Fruit fly (Drosophila melanogaster) whole organism, embryonic: ENCODE data around the gene CG2854.

Experiments
- BtbVII ChIP-seq: fragments of 200-800 bp; sonication (Bioruptor generic); optimal IDR thresholded peaks from 3 replicates; lab custom pipeline; 2017; ENCODE audit warnings: missing biosample characterization, mild to moderate bottlenecking, missing genetic modification characterization
- CG10274 ChIP-seq: fragments of 200-800 bp; sonication (Bioruptor generic); optimal IDR thresholded peaks from 3 replicates; lab custom pipeline; 2017; ENCODE audit warnings: missing biosample characterization, mild to moderate bottlenecking, missing genetic modification characterization
- CG10321 ChIP-seq: fragments of 200-800 bp; sonication (Bioruptor generic); IDR thresholded peaks from 2 replicates; pipeline ENCODE4 v1.3.6; 2022; ENCODE audit warnings: missing biosample characterization, missing genetic modification characterization
- CG10366 ChIP-seq: fragments of 200-800 bp; sonication (Bioruptor generic); IDR thresholded peaks from 2 replicates; pipeline ENCODE4 v1.3.6; 2022; ENCODE audit warnings: missing biosample characterization, missing genetic modification characterization
- CG12219 ChIP-seq: fragments of 200-800 bp; sonication (Bioruptor generic); optimal IDR thresholded peaks from 3 replicates; lab custom pipeline; 2018; ENCODE audit warnings: missing biosample characterization, mild to moderate bottlenecking, missing genetic modification characterization
- CG12659 ChIP-seq: fragments of 200-800 bp; sonication (Bioruptor generic); optimal IDR thresholded peaks from 3 replicates; lab custom pipeline; 2017; ENCODE audit warnings: mild to moderate bottlenecking, missing biosample characterization, missing genetic modification reagents, missing genetic modification characterization
- CG13287 ChIP-seq: fragments of 200-800 bp; sonication (Bioruptor generic); IDR thresholded peaks from 2 replicates; pipeline ENCODE4 v1.3.6; 2022; ENCODE audit warnings: missing biosample characterization, missing genetic modification characterization; ENCODE audit not compliant: partially characterized antibody
- CG13624 ChIP-seq: fragments of 200-800 bp; sonication (Bioruptor generic); optimal IDR thresholded peaks from 2 replicates; lab custom pipeline; 2016; ENCODE audit warnings: missing biosample characterization, missing genetic modification characterization
- CG14667 ChIP-seq: fragments of 200-800 bp; sonication (Bioruptor generic); IDR thresholded peaks from 2 replicates; pipeline ENCODE4 v1.3.6; 2022; ENCODE audit warnings: missing biosample characterization, missing genetic modification characterization
- CG15514 ChIP-seq: fragments of 200-800 bp; sonication (Bioruptor generic); optimal IDR thresholded peaks from 3 replicates; lab custom pipeline; 2017; ENCODE audit warnings: missing biosample characterization, missing genetic modification characterization, mild to moderate bottlenecking, moderate library complexity, missing genetic modification reagents
- CG15601 ChIP-seq: fragments of 200-800 bp; sonication (Bioruptor generic); optimal IDR thresholded peaks from 3 replicates; lab custom pipeline; 2019; ENCODE audit warnings: missing biosample characterization, mild to moderate bottlenecking, missing genetic modification characterization, moderate library complexity
- CG15696 ChIP-seq: fragments of 200-800 bp; sonication (Bioruptor generic); optimal IDR thresholded peaks from 2 replicates; lab custom pipeline; 2019; ENCODE audit warnings: missing biosample characterization, mild to moderate bottlenecking, missing genetic modification characterization, moderate library complexity
- CG17328 ChIP-seq: fragments of 200-800 bp; sonication (Bioruptor generic); IDR thresholded peaks from 2 replicates; pipeline ENCODE4 v1.3.6; 2022; ENCODE audit warnings: missing biosample characterization, missing genetic modification characterization
- CG17361 ChIP-seq: fragments of 200-800 bp; sonication (Bioruptor generic); IDR thresholded peaks from 3 replicates; pipeline ENCODE4 v1.3.6; 2022; ENCODE audit warnings: missing biosample characterization, missing genetic modification characterization
- CG18619 ChIP-seq: fragments of 200-800 bp; sonication (Bioruptor generic); optimal IDR thresholded peaks from 3 replicates; lab custom pipeline; 2017; ENCODE audit warnings: missing biosample characterization, mild to moderate bottlenecking, missing genetic modification characterization
- CG18764 ChIP-seq: fragments of 200-800 bp; sonication (Bioruptor generic); optimal IDR thresholded peaks from 3 replicates; lab custom pipeline; 2016; ENCODE audit warnings: missing biosample characterization, missing genetic modification characterization
- CG30431 ChIP-seq: fragments of 200-800 bp; sonication (Bioruptor generic); optimal IDR thresholded peaks from 2 replicates; lab custom pipeline; 2017; ENCODE audit warnings: missing biosample characterization, missing genetic modification characterization
- CG34376 ChIP-seq: fragments of 200-800 bp; sonication (Bioruptor generic); optimal IDR thresholded peaks from 2 replicates; lab custom pipeline; 2018; ENCODE audit warnings: missing biosample characterization, mild to moderate bottlenecking, missing genetic modification characterization
- CG9609 ChIP-seq: fragments of 200-800 bp; sonication (Bioruptor generic); optimal IDR thresholded peaks from 3 replicates; lab custom pipeline; 2016; ENCODE audit warnings: missing biosample characterization, missing genetic modification characterization
- Dbx ChIP-seq: fragments of 200-800 bp; sonication (Bioruptor generic); IDR thresholded peaks from 3 replicates; pipeline ENCODE4 v1.3.6; 2022; ENCODE audit warnings: missing biosample characterization, missing genetic modification characterization
- Deaf1 ChIP-seq: fragments of 200-800 bp; optimal IDR thresholded peaks from 3 replicates; lab custom pipeline; 2019; ENCODE audit warnings: missing biosample characterization, mild to moderate bottlenecking, missing genetic modification characterization, moderate library complexity
- Doc3 ChIP-seq: fragments of 200-800 bp; sonication (Bioruptor generic); IDR thresholded peaks from 3 replicates; pipeline ENCODE4 v1.3.6; 2022; ENCODE audit warnings: missing biosample characterization, missing genetic modification characterization; ENCODE audit not compliant: partially characterized antibody
- Ets97D ChIP-seq: fragments of 200-800 bp; sonication (Bioruptor generic); optimal IDR thresholded peaks from 3 replicates; lab custom pipeline; 2016; ENCODE audit warnings: missing biosample characterization, missing genetic modification characterization
- Hey ChIP-seq: fragments of 200-800 bp; sonication (Bioruptor generic); optimal IDR thresholded peaks from 3 replicates; lab custom pipeline; 2018; ENCODE audit warnings: missing biosample characterization, mild to moderate bottlenecking, missing genetic modification characterization
- Hr51 ChIP-seq, 2 experiments: fragments of 200-800 bp; sonication (Bioruptor generic); optimal IDR thresholded peaks; 2 replicates in 1 of 2; 3 replicates in 1 of 2; lab custom pipeline; 2016 to 2018; ENCODE audit warnings: missing biosample characterization in 2 of 2, missing genetic modification characterization in 2 of 2, mild to moderate bottlenecking in 1 of 2, moderate library complexity in 1 of 2
- Lpt ChIP-seq: fragments of >200 bp; optimal IDR thresholded peaks from 2 replicates; lab custom pipeline; 2018; ENCODE audit warnings: missing biosample characterization, missing genetic modification characterization
- Med ChIP-seq: fragments of 200-800 bp; sonication (Bioruptor generic); peaks from one replicate; lab custom pipeline; 2016; ENCODE audit warnings: missing biosample characterization, missing genetic modification characterization, mild to moderate bottlenecking, inconsistent platforms, moderate library complexity
- Nf-YA ChIP-seq: fragments of 200-800 bp; sonication (Bioruptor generic); IDR thresholded peaks from 2 replicates; pipeline ENCODE4 v1.3.6; 2022; ENCODE audit warnings: missing biosample characterization, missing genetic modification characterization
- Stat92E ChIP-seq, 3 experiments: fragments of >200 bp in 2 of 3; fragments of 200-800 bp in 1 of 3; sonication (Bioruptor generic) in 1 of 3; optimal IDR thresholded peaks; 2 replicates each; lab custom pipeline; 2017 to 2019; ENCODE audit warnings: missing biosample characterization in 3 of 3, missing genetic modification characterization in 3 of 3, mild to moderate bottlenecking in 1 of 3, moderate library complexity in 1 of 3
- Vsx1 ChIP-seq: fragments of 200-800 bp; sonication (Bioruptor generic); optimal IDR thresholded peaks from 2 replicates; lab custom pipeline; 2017; ENCODE audit warnings: missing biosample characterization, mild to moderate bottlenecking, missing genetic modification characterization, missing genetic modification reagents
- ap ChIP-seq: fragments of 200-800 bp; sonication (Bioruptor generic); IDR thresholded peaks from 2 replicates; pipeline ENCODE4 v1.3.6; 2022; ENCODE audit warnings: missing biosample characterization, missing genetic modification characterization
- ase ChIP-seq: fragments of 200-800 bp; sonication (Bioruptor generic); IDR thresholded peaks from 3 replicates; pipeline ENCODE4 v1.3.6; 2022; ENCODE audit warnings: missing biosample characterization, missing genetic modification characterization
- dan ChIP-seq: fragments of 200-800 bp; sonication (Bioruptor generic); IDR thresholded peaks from 2 replicates; pipeline ENCODE4 v1.3.6; 2022; ENCODE audit warnings: missing biosample characterization, missing genetic modification characterization
- danr ChIP-seq: fragments of 200-800 bp; sonication (Bioruptor generic); IDR thresholded peaks from 2 replicates; pipeline ENCODE4 v1.3.6; 2022; ENCODE audit warnings: missing biosample characterization, missing genetic modification characterization
- emc ChIP-seq: fragments of 200-800 bp; sonication (Bioruptor generic); optimal IDR thresholded peaks from 2 replicates; lab custom pipeline; 2016; ENCODE audit warnings: missing biosample characterization, missing genetic modification characterization
- esg ChIP-seq: fragments of 200-800 bp; sonication (Bioruptor generic); conservative IDR thresholded peaks from 2 replicates; pipeline ENCODE4 v1.3.6; 2022; ENCODE audit warnings: missing biosample characterization, missing genetic modification characterization
- fd96Cb ChIP-seq: fragments of 200-800 bp; sonication (Bioruptor generic); optimal IDR thresholded peaks from 2 replicates; lab custom pipeline; 2018; ENCODE audit warnings: missing biosample characterization, mild to moderate bottlenecking, missing genetic modification characterization, moderate library complexity
- gt ChIP-seq: fragments of 200-800 bp; sonication (Bioruptor generic); IDR thresholded peaks from 2 replicates; pipeline ENCODE4 v1.3.6; 2022; ENCODE audit warnings: missing biosample characterization, missing genetic modification characterization
- pnt ChIP-seq: fragments of 200-800 bp; sonication (Bioruptor generic); optimal IDR thresholded peaks from 3 replicates; lab custom pipeline; 2016; ENCODE audit warnings: missing biosample characterization, missing genetic modification characterization
- prd ChIP-seq, 3 experiments: fragments of >200 bp in 2 of 3; fragments of 200-800 bp in 1 of 3; sonication (Bioruptor generic) in 1 of 3; optimal IDR thresholded peaks in 2 of 3; IDR thresholded peaks in 1 of 3; 2 replicates in 2 of 3; 3 replicates in 1 of 3; pipeline versions ENCODE4 v1.3.6 to Lab custom; 2017 to 2022; ENCODE audit warnings: missing biosample characterization in 1 of 3, missing genetic modification characterization in 1 of 3
- sc ChIP-seq, 3 experiments: fragments of >200 bp in 2 of 3; fragments of 200-800 bp in 1 of 3; sonication (Bioruptor generic) in 1 of 3; optimal IDR thresholded peaks; 2 replicates in 2 of 3; 3 replicates in 1 of 3; lab custom pipeline; 2017; ENCODE audit warnings: mild to moderate bottlenecking in 1 of 3, missing biosample characterization in 1 of 3, missing genetic modification characterization in 1 of 3, missing genetic modification reagents in 1 of 3
- slbo ChIP-seq: fragments of 200-800 bp; sonication (Bioruptor generic); IDR thresholded peaks from 2 replicates; pipeline ENCODE4 v1.3.6; 2022; ENCODE audit warnings: missing biosample characterization, missing genetic modification characterization
- ssp ChIP-seq: fragments of 200-800 bp; sonication (Bioruptor generic); IDR thresholded peaks from 2 replicates; pipeline ENCODE4 v1.3.6; 2022; ENCODE audit warnings: missing biosample characterization, missing genetic modification characterization
- sug ChIP-seq: fragments of 200-800 bp; optimal IDR thresholded peaks from 2 replicates; lab custom pipeline; 2019; ENCODE audit warnings: missing biosample characterization, mild to moderate bottlenecking, missing genetic modification characterization, moderate library complexity
- tll ChIP-seq, 2 experiments: fragments of 200-800 bp in 1 of 2; fragments of >200 bp in 1 of 2; sonication (Bioruptor generic) in 1 of 2; optimal IDR thresholded peaks; 2 replicates each; lab custom pipeline; 2017 to 2019; ENCODE audit warnings: missing biosample characterization in 2 of 2, missing genetic modification characterization in 2 of 2, mild to moderate bottlenecking in 1 of 2, moderate library complexity in 1 of 2
- tna ChIP-seq: fragments of 200-800 bp; sonication (Bioruptor generic); IDR thresholded peaks from 2 replicates; pipeline ENCODE4 v1.3.6; 2022; ENCODE audit warnings: missing biosample characterization, missing genetic modification characterization; ENCODE audit not compliant: partially characterized antibody
- wek ChIP-seq: fragments of 200-800 bp; sonication (Bioruptor generic); optimal IDR thresholded peaks from 3 replicates; lab custom pipeline; 2018; ENCODE audit warnings: missing biosample characterization, mild to moderate bottlenecking, missing genetic modification characterization, moderate library complexity

Gene CG2854

dm6 chrX:2293294-2293988 lies 33.5 kb upstream of the CG2854 start, which contains the start of gene CG2865 (continued):
- TF ChIP-seq BtbVII (GFP tag; lab: Kevin White, UChicago) (peak; percentile 97), CG14667 (GFP tag; lab: Robert Waterston, UW) (peak; percentile 75), Vsx1 (GFP tag; lab: Kevin White, UChicago) (peak; percentile 92), fd96Cb (tag; lab: Kevin White, UChicago) (peak; percentile 90), esg (GFP tag; lab: Robert Waterston, UW) (peak; percentile 85), CG13287 (GFP tag; lab: Robert Waterston, UW) (peak; percentile 56), emc (peak; percentile 67), dan (GFP tag; lab: Robert Waterston, UW) (no peak; the same call in 1 of the 2 replicates), prd (optimal IDR thresholded peaks at IDR 0.05; lab: Kevin White, UChicago) (no peak), prd (GFP tag; IDR thresholded peaks at IDR 0.05; lab: Robert Waterston, UW) (peak; percentile 90), Lpt (GFP tag; lab: Kevin White, UChicago) (no peak), CG10321 (peak; percentile 11; the same call in 1 of the 2 replicates), Nf-YA (GFP tag; lab: Robert Waterston, UW) (peak; percentile 65; the same call in 1 of the 2 replicates), CG18619 (GFP tag; lab: Kevin White, UChicago) (peak; percentile 94), Hey (tag; lab: Kevin White, UChicago) (peak; percentile 88), CG15696 (tag; lab: Kevin White, UChicago) (peak; percentile 93), CG17361 (GFP tag; lab: Robert Waterston, UW) (peak; percentile 96), Stat92E (GFP tag; optimal IDR thresholded peaks at IDR 0.05; lab: Kevin White, UChicago) (peak in 1 of 3 experiments; percentile 90), Deaf1 (tag; lab: Kevin White, UChicago) (peak; percentile 83), CG12659 (GFP tag; lab: Kevin White, UChicago) (peak; percentile 97), gt (GFP tag; lab: Robert Waterston, UW) (peak; percentile 48), tna (0 out of 2 replicates have a peak, but pooled peaks have one; percentile 43), CG15601 (tag; lab: Kevin White, UChicago) (peak; percentile 95), Med (GFP tag; lab: Kevin White, UChicago) (peak; percentile 98), wek (GFP tag; lab: Kevin White, UChicago) (peak; percentile 73), Ets97D (GFP tag; lab: Kevin White, UChicago) (peak; percentile 57), sc (optimal IDR thresholded peaks at IDR 0.05; lab: Kevin White, UChicago) (no peak), sc (GFP tag; optimal IDR thresholded peaks at IDR 0.05; lab: Kevin White, UChicago) (peak; percentile 87), CG15514 (peak; percentile 89), ase (GFP tag; lab: Robert Waterston, UW) (peak; percentile 79), CG18764 (peak; percentile 53), Doc3 (no peak), CG10366 (peak; percentile 73), ssp (peak; percentile 61), CG17328 (GFP tag; lab: Robert Waterston, UW) (peak; percentile 66), Dbx (GFP tag; lab: Robert Waterston, UW) (peak; percentile 86), Hr51 (GFP tag; optimal IDR thresholded peaks at IDR 0.05; lab: Kevin White, UChicago) (peak; percentile 84 to 97), CG30431 (peak; percentile 80), CG34376 (GFP tag; lab: Kevin White, UChicago) (peak; percentile 98), CG12219 (GFP tag; lab: Kevin White, UChicago) (peak; percentile 95), CG13624 (peak; percentile 96), CG10274 (GFP tag; lab: Kevin White, UChicago) (peak; percentile 79), tll (GFP tag; optimal IDR thresholded peaks at IDR 0.05; lab: Kevin White, UChicago) (peak in 1 of 2 experiments; percentile 62), pnt (GFP tag; lab: Kevin White, UChicago) (peak; percentile 88), sug (tag; lab: Kevin White, UChicago) (peak; percentile 96), CG9609 (GFP tag; lab: Kevin White, UChicago) (peak; percentile 91), ap (GFP tag; lab: Robert Waterston, UW) (peak; percentile 79), slbo (peak; percentile 88), danr (GFP tag; lab: Robert Waterston, UW) (peak; percentile 76)
